Fruit fly (Drosophila melanogaster) whole organism, embryonic: ENCODE results near the gene CG43138.

Experiments
- Abd-B ChIP-seq: fragments of 200-800 bp; sonication (Bioruptor generic); optimal IDR thresholded peaks from 2 replicates; lab custom pipeline; 2018; ENCODE audit warnings: missing biosample characterization, mild to moderate bottlenecking, missing genetic modification characterization, moderate library complexity
- Antp ChIP-seq: fragments of 200-800 bp; sonication (Bioruptor generic); optimal IDR thresholded peaks from 3 replicates; lab custom pipeline; 2016; ENCODE audit warnings: missing biosample characterization, missing genetic modification characterization
- Bteb2 ChIP-seq: fragments of 200-800 bp; sonication (Bioruptor generic); optimal IDR thresholded peaks from 2 replicates; lab custom pipeline; 2016; ENCODE audit warnings: missing biosample characterization, missing genetic modification characterization
- CG10654 ChIP-seq: fragments of 200-800 bp; sonication (Bioruptor generic); optimal IDR thresholded peaks from 2 replicates; lab custom pipeline; 2016; ENCODE audit warnings: missing biosample characterization, missing genetic modification characterization
- CG10979 ChIP-seq: fragments of 200-800 bp; sonication (Bioruptor generic); optimal IDR thresholded peaks from 2 replicates; lab custom pipeline; 2018; ENCODE audit warnings: missing biosample characterization, mild to moderate bottlenecking, missing genetic modification characterization, moderate library complexity
- CG17568 ChIP-seq: fragments of 200-800 bp; sonication (Bioruptor generic); optimal IDR thresholded peaks from 2 replicates; lab custom pipeline; 2018; ENCODE audit warnings: missing biosample characterization, mild to moderate bottlenecking, missing genetic modification characterization, moderate library complexity
- CG18011 ChIP-seq: fragments of 200-800 bp; sonication (Bioruptor generic); optimal IDR thresholded peaks from 2 replicates; lab custom pipeline; 2017; ENCODE audit warnings: missing biosample characterization, missing genetic modification characterization, mild to moderate bottlenecking, moderate library complexity, missing genotype
- CG18262 ChIP-seq: fragments of 200-800 bp; optimal IDR thresholded peaks from 3 replicates; lab custom pipeline; 2019; ENCODE audit warnings: missing biosample characterization, mild to moderate bottlenecking, missing genetic modification characterization, moderate library complexity
- CG18476 ChIP-seq: fragments of 200-800 bp; sonication (Bioruptor generic); optimal IDR thresholded peaks from 2 replicates; lab custom pipeline; 2016; ENCODE audit warnings: missing biosample characterization, mild to moderate bottlenecking, missing genetic modification characterization
- CG2678 ChIP-seq: fragments of 200-800 bp; sonication (Bioruptor generic); optimal IDR thresholded peaks from 3 replicates; lab custom pipeline; 2019; ENCODE audit warnings: missing biosample characterization, mild to moderate bottlenecking, missing genetic modification characterization, moderate library complexity
- CG4707 ChIP-seq: fragments of 200-800 bp; sonication (Bioruptor generic); optimal IDR thresholded peaks from 2 replicates; lab custom pipeline; 2018; ENCODE audit warnings: missing biosample characterization, mild to moderate bottlenecking, missing genetic modification characterization, moderate library complexity
- CG4730 ChIP-seq: fragments of 200-800 bp; sonication (Bioruptor generic); IDR thresholded peaks from 2 replicates; pipeline ENCODE4 v1.3.6; 2022; ENCODE audit warnings: missing biosample characterization, missing genetic modification characterization
- CG5180 ChIP-seq: fragments of 200-800 bp; sonication (Bioruptor generic); optimal IDR thresholded peaks from 3 replicates; lab custom pipeline; 2017; ENCODE audit warnings: missing biosample characterization, missing genetic modification characterization, mild to moderate bottlenecking, moderate library complexity, missing genetic modification reagents
- CG5953 ChIP-seq: fragments of 200-800 bp; sonication (Bioruptor generic); IDR thresholded peaks from 2 replicates; pipeline ENCODE4 v1.3.6; 2022; ENCODE audit warnings: missing biosample characterization, missing genetic modification characterization
- CG7556 ChIP-seq: fragments of 200-800 bp; sonication (Bioruptor generic); optimal IDR thresholded peaks from 2 replicates; lab custom pipeline; 2017; ENCODE audit warnings: missing biosample characterization, mild to moderate bottlenecking, missing genetic modification characterization
- CG8290 ChIP-seq, 3 experiments: fragments of 200-800 bp; sonication (Bioruptor generic); optimal IDR thresholded peaks; 2 replicates each; lab custom pipeline; 2016 to 2019; ENCODE audit warnings: missing biosample characterization in 3 of 3, missing genetic modification characterization in 3 of 3, mild to moderate bottlenecking in 2 of 3, moderate library complexity in 1 of 3
- CG8359 ChIP-seq: fragments of 200-800 bp; sonication (Bioruptor generic); optimal IDR thresholded peaks from 2 replicates; lab custom pipeline; 2017; ENCODE audit warnings: missing biosample characterization, mild to moderate bottlenecking, missing genetic modification characterization, borderline replicate concordance
- Dll ChIP-seq: fragments of 200-800 bp; sonication (Bioruptor generic); IDR thresholded peaks from 4 replicates; pipeline ENCODE4 v1.3.6; 2022; ENCODE audit warnings: missing biosample characterization, missing genetic modification characterization; ENCODE audit not compliant: partially characterized antibody
- HHEX ChIP-seq: fragments of 200-800 bp; sonication (Bioruptor generic); optimal IDR thresholded peaks from 3 replicates; lab custom pipeline; 2017; ENCODE audit warnings: missing biosample characterization, mild to moderate bottlenecking, missing genetic modification characterization, missing genetic modification reagents
- Hr3 ChIP-seq: fragments of 200-800 bp; sonication (Bioruptor generic); optimal IDR thresholded peaks from 3 replicates; lab custom pipeline; 2016; ENCODE audit warnings: missing biosample characterization, missing genetic modification characterization
- Hr51 ChIP-seq, 2 experiments: fragments of 200-800 bp; sonication (Bioruptor generic); optimal IDR thresholded peaks; 2 replicates in 1 of 2; 3 replicates in 1 of 2; lab custom pipeline; 2016 to 2018; ENCODE audit warnings: missing biosample characterization in 2 of 2, missing genetic modification characterization in 2 of 2, mild to moderate bottlenecking in 1 of 2, moderate library complexity in 1 of 2
- Jarid2 ChIP-seq: fragments of 200-800 bp; sonication (Bioruptor generic); optimal IDR thresholded peaks from 3 replicates; lab custom pipeline; 2017; ENCODE audit warnings: mild to moderate bottlenecking, missing biosample characterization, missing genetic modification reagents, missing genetic modification characterization
- Mrtf ChIP-seq: fragments of 200-800 bp; sonication (Bioruptor generic); IDR thresholded peaks from 3 replicates; pipeline ENCODE4 v1.3.6; 2022; ENCODE audit warnings: missing biosample characterization, missing genetic modification characterization
- NK7.1 ChIP-seq: fragments of 200-800 bp; sonication (Bioruptor generic); optimal IDR thresholded peaks from 3 replicates; lab custom pipeline; 2016; ENCODE audit warnings: missing biosample characterization, missing genetic modification characterization
- Ravus ChIP-seq: fragments of 200-800 bp; sonication (Bioruptor generic); IDR thresholded peaks from 2 replicates; pipeline ENCODE4 v1.3.6; 2022; ENCODE audit warnings: missing biosample characterization, missing genetic modification characterization
- Rx ChIP-seq: fragments of 200-800 bp; sonication (Bioruptor generic); IDR thresholded peaks from 2 replicates; pipeline ENCODE4 v1.3.6; 2022; ENCODE audit warnings: missing biosample characterization, missing genetic modification characterization
- TFAM ChIP-seq: fragments of 200-800 bp; sonication (Bioruptor generic); optimal IDR thresholded peaks from 2 replicates; lab custom pipeline; 2017; ENCODE audit warnings: missing biosample characterization, missing genetic modification characterization, inconsistent platforms
- Tbp ChIP-seq: fragments of >200 bp; optimal IDR thresholded peaks from 2 replicates; lab custom pipeline; 2018; ENCODE audit warnings: missing biosample characterization, missing genetic modification characterization
- bcd ChIP-seq: fragments of 200-800 bp; sonication (Bioruptor generic); optimal IDR thresholded peaks from 2 replicates; lab custom pipeline; 2017; ENCODE audit warnings: missing biosample characterization, mild to moderate bottlenecking, missing genetic modification characterization
- bigmax ChIP-seq: fragments of 200-800 bp; sonication (Bioruptor generic); optimal IDR thresholded peaks from 2 replicates; lab custom pipeline; 2018; ENCODE audit warnings: missing biosample characterization, mild to moderate bottlenecking, missing genetic modification characterization
- chif ChIP-seq, 2 experiments: fragments of 200-800 bp; sonication (Bioruptor generic); optimal IDR thresholded peaks; 3 replicates each; lab custom pipeline; 2016; ENCODE audit warnings: missing biosample characterization in 2 of 2, missing genetic modification characterization in 2 of 2
- corto ChIP-seq: fragments of 200-800 bp; sonication (Bioruptor generic); optimal IDR thresholded peaks from 2 replicates; lab custom pipeline; 2016; ENCODE audit warnings: missing biosample characterization, mild to moderate bottlenecking, missing genetic modification characterization, moderate library complexity
- dan ChIP-seq: fragments of 200-800 bp; sonication (Bioruptor generic); IDR thresholded peaks from 2 replicates; pipeline ENCODE4 v1.3.6; 2022; ENCODE audit warnings: missing biosample characterization, missing genetic modification characterization
- danr ChIP-seq: fragments of 200-800 bp; sonication (Bioruptor generic); IDR thresholded peaks from 2 replicates; pipeline ENCODE4 v1.3.6; 2022; ENCODE audit warnings: missing biosample characterization, missing genetic modification characterization
- h ChIP-seq: fragments of >200 bp; optimal IDR thresholded peaks from 2 replicates; lab custom pipeline; 2017
- ham ChIP-seq: fragments of 200-800 bp; sonication (Bioruptor generic); IDR thresholded peaks from 2 replicates; pipeline ENCODE4 v1.3.6; 2022; ENCODE audit warnings: missing biosample characterization, missing genetic modification characterization
- hth ChIP-seq: fragments of >200 bp; optimal IDR thresholded peaks from 2 replicates; lab custom pipeline; 2017; ENCODE audit warnings: inconsistent platforms
- mam ChIP-seq: fragments of 200-800 bp; sonication (Bioruptor generic); optimal IDR thresholded peaks from 3 replicates; lab custom pipeline; 2016; ENCODE audit warnings: missing biosample characterization, missing genetic modification characterization
- nerfin-1 ChIP-seq: fragments of 200-800 bp; sonication (Bioruptor generic); optimal IDR thresholded peaks from 3 replicates; lab custom pipeline; 2019; ENCODE audit warnings: missing biosample characterization, mild to moderate bottlenecking, missing genetic modification characterization, moderate library complexity
- nom ChIP-seq: fragments of 200-800 bp; sonication (Bioruptor generic); optimal IDR thresholded peaks from 2 replicates; lab custom pipeline; 2017; ENCODE audit warnings: missing biosample characterization, missing genetic modification characterization, mild to moderate bottlenecking, moderate library complexity, missing genetic modification reagents
- p53 ChIP-seq: fragments of 200-800 bp; sonication (Bioruptor generic); optimal IDR thresholded peaks from 2 replicates; lab custom pipeline; 2016; ENCODE audit warnings: missing biosample characterization, missing genetic modification characterization
- pb ChIP-seq: fragments of 200-800 bp; sonication (Bioruptor generic); optimal IDR thresholded peaks from 3 replicates; lab custom pipeline; 2016; ENCODE audit warnings: missing biosample characterization, missing genetic modification characterization
- peb ChIP-seq: fragments of 200-800 bp; sonication (Bioruptor generic); IDR thresholded peaks from 2 replicates; pipeline ENCODE4 v1.3.6; 2022; ENCODE audit warnings: missing biosample characterization, missing genetic modification characterization
- pfk ChIP-seq: fragments of 200-800 bp; sonication (Bioruptor generic); optimal IDR thresholded peaks from 2 replicates; lab custom pipeline; 2018; ENCODE audit warnings: missing biosample characterization, mild to moderate bottlenecking, missing genetic modification characterization, moderate library complexity
- psq ChIP-seq: fragments of 200-800 bp; sonication (Bioruptor generic); optimal IDR thresholded peaks from 2 replicates; lab custom pipeline; 2017; ENCODE audit warnings: missing biosample characterization, missing genetic modification characterization
- rib ChIP-seq: fragments of 200-800 bp; sonication (Bioruptor generic); IDR thresholded peaks from 2 replicates; pipeline ENCODE4 v1.3.6; 2022; ENCODE audit warnings: missing biosample characterization, missing genetic modification characterization
- ro ChIP-seq: fragments of 200-800 bp; sonication (Bioruptor generic); IDR thresholded peaks from 2 replicates; pipeline ENCODE4 v1.3.6; 2022; ENCODE audit warnings: missing biosample characterization, missing genetic modification characterization
- sima ChIP-seq: fragments of 200-800 bp; sonication (Bioruptor generic); optimal IDR thresholded peaks from 2 replicates; lab custom pipeline; 2016; ENCODE audit warnings: missing biosample characterization, missing genetic modification characterization
- slou ChIP-seq: fragments of 200-800 bp; sonication (Bioruptor generic); optimal IDR thresholded peaks from 3 replicates; lab custom pipeline; 2016; ENCODE audit warnings: missing biosample characterization, missing genetic modification characterization
- sob ChIP-seq: fragments of 200-800 bp; sonication (Bioruptor generic); IDR thresholded peaks from 2 replicates; pipeline ENCODE4 v1.3.6; 2022; ENCODE audit warnings: missing biosample characterization, missing genetic modification characterization
- tin ChIP-seq: fragments of 200-800 bp; sonication (Bioruptor generic); optimal IDR thresholded peaks from 3 replicates; lab custom pipeline; 2016; ENCODE audit warnings: missing biosample characterization, missing genetic modification characterization
- tup ChIP-seq: fragments of 200-800 bp; sonication (Bioruptor generic); optimal IDR thresholded peaks from 2 replicates; lab custom pipeline; 2016; ENCODE audit warnings: missing biosample characterization, mild to moderate bottlenecking, missing genetic modification characterization, moderate library complexity

Gene CG43138

DNA sequence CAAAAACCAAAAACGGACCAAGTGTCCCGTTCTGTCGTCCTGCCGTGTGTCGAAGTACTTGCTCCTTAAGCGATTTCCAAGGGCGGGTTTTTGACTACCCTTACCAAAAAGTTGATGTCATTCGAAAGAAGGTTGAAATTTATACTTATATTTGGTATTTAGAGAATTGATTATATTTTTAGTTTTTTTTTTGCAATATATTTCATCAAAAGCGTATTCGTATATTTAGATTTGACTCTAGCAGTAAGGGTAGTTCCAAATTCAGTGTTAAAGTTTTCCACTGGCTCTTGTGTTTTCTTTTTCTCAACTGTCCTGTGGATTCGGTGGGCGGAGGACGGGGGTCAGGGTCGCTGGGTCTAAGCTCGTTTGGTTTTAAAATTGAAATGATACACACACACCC is 22.6 kb downstream of the CG43138 start (continued):
- TF ChIP-seq hth (lab: Kevin White, UChicago) (no peak), CG5953 (GFP tag; lab: Robert Waterston, UW) (no peak), p53 (no peak), Ravus (GFP tag; lab: Robert Waterston, UW) (no peak), HHEX (no peak), Antp (GFP tag; lab: Kevin White, UChicago) (no peak), CG5180 (GFP tag; lab: Kevin White, UChicago) (no peak), sob (0 out of 2 replicates have a peak, but pooled peaks have one; percentile 23), Mrtf (no peak), CG10979 (tag; lab: Kevin White, UChicago) (peak; percentile 54), rib (no peak), Jarid2 (GFP tag; lab: Kevin White, UChicago) (no peak), pb (GFP tag; lab: Kevin White, UChicago) (no peak), Hr51 (GFP tag; optimal IDR thresholded peaks at IDR 0.05; lab: Kevin White, UChicago) (peak in 1 of 2 experiments; percentile 51), Rx (GFP tag; lab: Robert Waterston, UW) (no peak), ro (no peak), peb (GFP tag; lab: Robert Waterston, UW) (no peak), Dll (GFP tag; lab: Robert Waterston, UW) (no peak), CG18011 (GFP tag; lab: Kevin White, UChicago) (no peak), CG17568 (GFP tag; lab: Kevin White, UChicago) (no peak), corto (GFP tag; lab: Kevin White, UChicago) (no peak), CG10654 (GFP tag; lab: Kevin White, UChicago) (no peak), CG7556 (peak; percentile 39), CG2678 (tag; lab: Kevin White, UChicago) (peak; percentile 72), slou (no peak), TFAM (GFP tag; lab: Kevin White, UChicago) (no peak), CG4707 (GFP tag; lab: Kevin White, UChicago) (no peak), nerfin-1 (tag; lab: Kevin White, UChicago) (no peak), chif (GFP tag; optimal IDR thresholded peaks at IDR 0.05; lab: Kevin White, UChicago) (no peak), CG8359 (no peak), Bteb2 (no peak), danr (GFP tag; lab: Robert Waterston, UW) (no peak), mam (no peak), Hr3 (GFP tag; lab: Kevin White, UChicago) (peak; percentile 8), Tbp (GFP tag; lab: Kevin White, UChicago) (no peak), CG18262 (peak; percentile 35), ham (GFP tag; lab: Robert Waterston, UW) (no peak), nom (GFP tag; lab: Kevin White, UChicago) (no peak), CG8290 (GFP tag; optimal IDR thresholded peaks at IDR 0.05; lab: Kevin White, UChicago) (no peak), CG8290 (tag; optimal IDR thresholded peaks at IDR 0.05; lab: Kevin White, UChicago) (no peak), psq (GFP tag; lab: Kevin White, UChicago) (no peak), tin (GFP tag; lab: Kevin White, UChicago) (no peak), CG4730 (GFP tag; lab: Robert Waterston, UW) (no peak), dan (no peak), bigmax (GFP tag; lab: Kevin White, UChicago) (no peak), NK7.1 (GFP tag; lab: Kevin White, UChicago) (no peak), sima (no peak), pfk (no peak), CG18476 (GFP tag; lab: Kevin White, UChicago) (peak; percentile 11), h (lab: Kevin White, UChicago) (no peak), bcd (peak; percentile 23), Abd-B (GFP tag; lab: Kevin White, UChicago) (no peak), tup (GFP tag; lab: Kevin White, UChicago) (no peak)
